Worm (Caenorhabditis elegans) whole organism, L3 larva: ENCODE data around the gene R11H6.2.
A peak's percentile ranks its signal among the peaks of the same experiment; 100 is the strongest.

Experiments
- R02D3.7 ChIP-seq: fragments of 150-350 bp; optimal IDR thresholded peaks from 2 replicates; lab custom pipeline; 2014; ENCODE audit warnings: missing biosample characterization, missing genetic modification characterization
- ZK546.5 ChIP-seq: sonication (generic microtip); optimal IDR thresholded peaks from 2 replicates; lab custom pipeline; 2017; ENCODE audit warnings: missing biosample characterization, missing genetic modification characterization
- aly-2 ChIP-seq: fragments of 150-350 bp; optimal IDR thresholded peaks from 2 replicates; lab custom pipeline; 2014; ENCODE audit warnings: missing biosample characterization, missing genetic modification characterization
- ama-1 ChIP-seq: fragments of 150-350 bp; optimal IDR thresholded peaks from 2 replicates; lab custom pipeline; 2018
- ceh-16 ChIP-seq: sonication (generic microtip); optimal IDR thresholded peaks from 2 replicates; lab custom pipeline; 2017; ENCODE audit warnings: missing biosample characterization, missing genetic modification characterization
- ceh-28 ChIP-seq: fragments of 150-350 bp; optimal IDR thresholded peaks from 2 replicates; lab custom pipeline; 2014; ENCODE audit warnings: missing biosample characterization, missing genetic modification reagents, missing genetic modification characterization
- ceh-82 ChIP-seq: fragments of 150-350 bp; optimal IDR thresholded peaks from 2 replicates; lab custom pipeline; 2014; ENCODE audit warnings: missing biosample characterization, missing genetic modification characterization
- ceh-9 ChIP-seq: sonication (generic microtip); optimal IDR thresholded peaks from 2 replicates; lab custom pipeline; 2018; ENCODE audit warnings: missing biosample characterization, missing genetic modification characterization
- egl-27 ChIP-seq: sonication (generic microtip); optimal IDR thresholded peaks from 4 replicates; lab custom pipeline; 2017; ENCODE audit warnings: missing biosample characterization, missing genetic modification reagents, missing genetic modification characterization
- egl-5 ChIP-seq: fragments of 150-350 bp; optimal IDR thresholded peaks from 2 replicates; lab custom pipeline; 2017; ENCODE audit warnings: missing biosample characterization, missing genetic modification reagents, missing genetic modification characterization, inconsistent platforms
- elt-2 ChIP-seq: sonication (generic microtip); optimal IDR thresholded peaks from 2 replicates; lab custom pipeline; 2016; ENCODE audit warnings: missing genetic modification reagents, mild to moderate bottlenecking, missing genetic modification characterization, missing compliant biosample characterization
- elt-3 ChIP-seq, 3 experiments: fragments of 150-350 bp in 1 of 3; sonication (generic microtip) in 2 of 3; optimal IDR thresholded peaks; 2 replicates in 2 of 3; 4 replicates in 1 of 3; lab custom pipeline; 2014 to 2017; ENCODE audit warnings: missing biosample characterization in 3 of 3, missing genetic modification characterization in 3 of 3
- eor-1 ChIP-seq, 2 experiments: fragments of 150-350 bp; optimal IDR thresholded peaks; 2 replicates each; lab custom pipeline; 2014 to 2018; ENCODE audit warnings: missing biosample characterization in 2 of 2, missing genetic modification characterization in 2 of 2
- fkh-10 ChIP-seq: sonication (generic microtip); optimal IDR thresholded peaks from 2 replicates; lab custom pipeline; 2017; ENCODE audit warnings: missing biosample characterization, missing genetic modification reagents, missing genetic modification characterization
- fkh-2 ChIP-seq: fragments of 150-350 bp; optimal IDR thresholded peaks from 2 replicates; lab custom pipeline; 2014; ENCODE audit warnings: missing biosample characterization, missing genetic modification reagents, missing genetic modification characterization
- jun-1 ChIP-seq: fragments of 150-350 bp; optimal IDR thresholded peaks from 2 replicates; lab custom pipeline; 2014; ENCODE audit warnings: missing biosample characterization, missing genetic modification reagents, missing genetic modification characterization
- lin-39 ChIP-seq: fragments of 150-350 bp; optimal IDR thresholded peaks from 2 replicates; lab custom pipeline; 2018; ENCODE audit warnings: missing biosample characterization, missing genetic modification reagents, missing genetic modification characterization
- lsy-12 ChIP-seq: sonication (generic microtip); optimal IDR thresholded peaks from 2 replicates; lab custom pipeline; 2016; ENCODE audit warnings: mild to moderate bottlenecking, missing genetic modification characterization, missing compliant biosample characterization
- mdl-1 ChIP-seq: fragments of 150-350 bp; optimal IDR thresholded peaks from 2 replicates; lab custom pipeline; 2014; ENCODE audit warnings: missing biosample characterization, missing genetic modification characterization
- mml-1 ChIP-seq: fragments of 150-350 bp; sonication (generic microtip); optimal IDR thresholded peaks from 3 replicates; lab custom pipeline; 2014; ENCODE audit warnings: missing biosample characterization, missing genetic modification characterization
- nfya-1 ChIP-seq: sonication (generic microtip); optimal IDR thresholded peaks from 2 replicates; lab custom pipeline; 2017; ENCODE audit warnings: missing genetic modification characterization, mild to moderate bottlenecking, missing compliant biosample characterization, antibody characterized with exemption, moderate library complexity; ENCODE audit not compliant: insufficient read depth
- nhr-11 ChIP-seq: fragments of 150-350 bp; optimal IDR thresholded peaks from 2 replicates; lab custom pipeline; 2014; ENCODE audit warnings: missing biosample characterization, missing genetic modification characterization
- nhr-12 ChIP-seq: fragments of 150-350 bp; optimal IDR thresholded peaks from 2 replicates; lab custom pipeline; 2014; ENCODE audit warnings: missing biosample characterization, missing genetic modification characterization
- nhr-23 ChIP-seq: fragments of 150-350 bp; optimal IDR thresholded peaks from 2 replicates; lab custom pipeline; 2014; ENCODE audit warnings: missing biosample characterization, missing genetic modification reagents, missing genetic modification characterization
- nhr-237 ChIP-seq: fragments of 150-350 bp; optimal IDR thresholded peaks from 2 replicates; lab custom pipeline; 2014; ENCODE audit warnings: missing biosample characterization, missing genetic modification characterization
- nhr-25 ChIP-seq: sonication (generic microtip); optimal IDR thresholded peaks from 2 replicates; lab custom pipeline; 2017; ENCODE audit warnings: missing biosample characterization, missing genetic modification characterization
- nhr-28 ChIP-seq: fragments of 150-350 bp; optimal IDR thresholded peaks from 2 replicates; lab custom pipeline; 2014; ENCODE audit warnings: missing biosample characterization, missing genetic modification characterization
- nhr-43 ChIP-seq: sonication (generic microtip); optimal IDR thresholded peaks from 2 replicates; lab custom pipeline; 2016; ENCODE audit warnings: mild to moderate bottlenecking, missing genetic modification characterization, missing compliant biosample characterization; ENCODE audit not compliant: poor library complexity, severe bottlenecking
- pha-4 ChIP-seq: fragments of 150-350 bp; optimal IDR thresholded peaks from 2 replicates; lab custom pipeline; 2014; ENCODE audit warnings: missing biosample characterization, missing genetic modification reagents, missing genetic modification characterization
- pqm-1 ChIP-seq: fragments of 150-350 bp; optimal IDR thresholded peaks from 2 replicates; lab custom pipeline; 2017; ENCODE audit warnings: missing biosample characterization, missing genetic modification characterization, inconsistent platforms
- sea-2 ChIP-seq: fragments of 150-350 bp; sonication (generic microtip); optimal IDR thresholded peaks from 4 replicates; lab custom pipeline; 2014; ENCODE audit warnings: missing biosample characterization, missing genetic modification reagents, missing genetic modification characterization
- skn-1 ChIP-seq: fragments of 150-350 bp; optimal IDR thresholded peaks from 2 replicates; lab custom pipeline; 2014; ENCODE audit warnings: missing biosample characterization, missing genetic modification characterization
- snpc-4 ChIP-seq: fragments of 150-350 bp; optimal IDR thresholded peaks from 2 replicates; lab custom pipeline; 2014; ENCODE audit warnings: missing biosample characterization, missing genetic modification characterization
- unc-39 ChIP-seq: sonication (generic microtip); optimal IDR thresholded peaks from 4 replicates; lab custom pipeline; 2017; ENCODE audit warnings: missing biosample characterization, missing genetic modification characterization
- unc-62 ChIP-seq: fragments of 150-350 bp; sonication (generic microtip); optimal IDR thresholded peaks from 4 replicates; lab custom pipeline; 2014; ENCODE audit warnings: missing biosample characterization, missing genetic modification reagents, missing genetic modification characterization
- zag-1 ChIP-seq: fragments of 150-350 bp; optimal IDR thresholded peaks from 2 replicates; lab custom pipeline; 2014; ENCODE audit warnings: missing biosample characterization, missing genetic modification characterization
- ztf-11 ChIP-seq: fragments of 150-350 bp; optimal IDR thresholded peaks from 2 replicates; lab custom pipeline; 2014; ENCODE audit warnings: missing biosample characterization, missing genetic modification characterization
- ztf-4 ChIP-seq: fragments of 150-350 bp; optimal IDR thresholded peaks from 2 replicates; lab custom pipeline; 2014; ENCODE audit warnings: missing biosample characterization, missing genetic modification characterization

The R11H6.2 gene

ce11 chrV:14633319-14633718 lies 35.5 kb downstream of the R11H6.2 start:
- TF ChIP-seq nhr-23 (peak; percentile 14), sea-2 (GFP tag; lab: Kevin White, UChicago) (no peak)

ce11 chrV:14635119-14635518 lies 37.3 kb downstream of the R11H6.2 start, which contains the start of gene F43D2.6:
Gene F43D2.6 (minus strand): TSS chrV:14635180.
- no peak for TF ChIP-seq aly-2 (tag; lab: Kevin White, UChicago)
- TF ChIP-seq zag-1 (tag; lab: Kevin White, UChicago), result no peak
- TF ChIP-seq nhr-28, result no peak
- no peak for TF ChIP-seq nfya-1 (tag; lab: Kevin White, UChicago)
- TF ChIP-seq ceh-9 (tag; lab: Kevin White, UChicago), result no peak
- no peak for TF ChIP-seq eor-1 (tag; optimal IDR thresholded peaks at IDR 0.05; lab: Kevin White, UChicago)
- no peak for TF ChIP-seq ztf-11 (tag; lab: Kevin White, UChicago)
- TF ChIP-seq unc-39 (tag; lab: Kevin White, UChicago), result no peak
- no peak for TF ChIP-seq mdl-1 (tag; lab: Kevin White, UChicago)
- no peak for TF ChIP-seq mml-1 (tag; lab: Kevin White, UChicago)
- no peak for TF ChIP-seq ceh-16 (tag; lab: Kevin White, UChicago)
- TF ChIP-seq ceh-28, result no peak
- TF ChIP-seq ZK546.5, result no peak
- TF ChIP-seq lin-39, result no peak
- no peak for TF ChIP-seq fkh-2
- no peak for TF ChIP-seq nhr-25 (tag; lab: Kevin White, UChicago)
- no peak for TF ChIP-seq R02D3.7 (tag; lab: Kevin White, UChicago)
- TF ChIP-seq elt-3 (tag; optimal IDR thresholded peaks at IDR 0.05; lab: Kevin White, UChicago), result no peak
- no peak for TF ChIP-seq egl-5 (tag; lab: Kevin White, UChicago)
- no peak for TF ChIP-seq ama-1
- TF ChIP-seq, all 47 proteins: peak for 0

ce11 chrV:14638075-14638474 lies 40.3 kb downstream of the R11H6.2 start:
- no peak for TF ChIP-seq ztf-4 (tag; lab: Kevin White, UChicago)
- TF ChIP-seq sea-2 (GFP tag; lab: Kevin White, UChicago), result no peak
- no peak for TF ChIP-seq unc-39 (tag; lab: Kevin White, UChicago)
- TF ChIP-seq nhr-237, result no peak
- TF ChIP-seq egl-27 (tag; lab: Kevin White, UChicago), result no peak
- no peak for TF ChIP-seq unc-62 (GFP tag; lab: Kevin White, UChicago)
- no peak for TF ChIP-seq pqm-1 (tag; lab: Kevin White, UChicago)
- no peak for TF ChIP-seq nhr-11 (tag; lab: Kevin White, UChicago)
- no peak for TF ChIP-seq ceh-9 (tag; lab: Kevin White, UChicago)
- TF ChIP-seq ama-1, result no peak
- TF ChIP-seq egl-5 (tag; lab: Kevin White, UChicago), result no peak

ce11 chrV:14640071-14640470 lies 42.3 kb downstream of the R11H6.2 start, which contains the start of gene F43D2.7:
Gene F43D2.7 (minus strand): TSS chrV:14640171.
- TF ChIP-seq nfya-1 (tag; lab: Kevin White, UChicago) (no peak), nhr-12 (tag; lab: Kevin White, UChicago) (no peak), nhr-11 (tag; lab: Kevin White, UChicago) (no peak), mdl-1 (tag; lab: Kevin White, UChicago) (no peak), nhr-23 (no peak), ceh-9 (tag; lab: Kevin White, UChicago) (no peak), ama-1 (no peak), sea-2 (GFP tag; lab: Kevin White, UChicago) (no peak), nhr-43 (tag; lab: Kevin White, UChicago) (no peak), ztf-11 (tag; lab: Kevin White, UChicago) (no peak), pha-4 (tag; lab: Kevin White, UChicago) (no peak), skn-1 (no peak), snpc-4 (tag; lab: Kevin White, UChicago) (no peak), fkh-2 (no peak), nhr-237 (no peak), eor-1 (tag; optimal IDR thresholded peaks at IDR 0.05; lab: Kevin White, UChicago) (no peak), lsy-12 (tag; lab: Kevin White, UChicago) (no peak), fkh-10 (GFP tag; lab: Kevin White, UChicago) (no peak)

ce11 chrV:14640769-14641168 lies 43.0 kb downstream of the R11H6.2 start, which contains the start of gene C54G10.1:
Gene C54G10.1 (plus strand): TSS chrV:14641101.
- TF ChIP-seq unc-39 (tag; lab: Kevin White, UChicago) (no peak), ztf-4 (tag; lab: Kevin White, UChicago) (no peak), nhr-237 (no peak), jun-1 (tag; lab: Kevin White, UChicago) (peak; percentile 15), ceh-82 (no peak), lin-39 (no peak), unc-62 (GFP tag; lab: Kevin White, UChicago) (no peak), elt-2 (tag; lab: Kevin White, UChicago) (peak; percentile 83), nfya-1 (tag; lab: Kevin White, UChicago) (no peak), pha-4 (tag; lab: Kevin White, UChicago) (peak; percentile 22), nhr-28 (no peak), pqm-1 (tag; lab: Kevin White, UChicago) (peak; percentile 72)
